Fruit fly (Drosophila melanogaster) whole organism, embryonic: ENCODE results near the gene CG10311.

Source experiments
- Antp ChIP-seq: fragments of 200-800 bp; sonication (Bioruptor generic); optimal IDR thresholded peaks from 3 replicates; lab custom pipeline; 2016; ENCODE audit warnings: missing biosample characterization, missing genetic modification characterization
- B-H1 ChIP-seq: fragments of 200-800 bp; sonication (Bioruptor generic); IDR thresholded peaks from 3 replicates; pipeline ENCODE4 v1.3.6; 2022; ENCODE audit warnings: missing biosample characterization, missing genetic modification characterization
- B-H2 ChIP-seq: fragments of 200-800 bp; sonication (Bioruptor generic); optimal IDR thresholded peaks from 2 replicates; lab custom pipeline; 2018; ENCODE audit warnings: missing biosample characterization, mild to moderate bottlenecking, missing genetic modification characterization
- CG10274 ChIP-seq: fragments of 200-800 bp; sonication (Bioruptor generic); optimal IDR thresholded peaks from 3 replicates; lab custom pipeline; 2017; ENCODE audit warnings: missing biosample characterization, mild to moderate bottlenecking, missing genetic modification characterization
- CG11723 ChIP-seq: fragments of 200-800 bp; sonication (Bioruptor generic); optimal IDR thresholded peaks from 2 replicates; lab custom pipeline; 2017; ENCODE audit warnings: missing biosample characterization, mild to moderate bottlenecking, missing genetic modification characterization
- CG12659 ChIP-seq: fragments of 200-800 bp; sonication (Bioruptor generic); optimal IDR thresholded peaks from 3 replicates; lab custom pipeline; 2017; ENCODE audit warnings: mild to moderate bottlenecking, missing biosample characterization, missing genetic modification reagents, missing genetic modification characterization
- CG13123 ChIP-seq: fragments of 200-800 bp; sonication (Bioruptor generic); optimal IDR thresholded peaks from 2 replicates; lab custom pipeline; 2016; ENCODE audit warnings: missing biosample characterization, missing genetic modification characterization
- CG1603 ChIP-seq: fragments of 200-800 bp; sonication (Bioruptor generic); optimal IDR thresholded peaks from 2 replicates; lab custom pipeline; 2019; ENCODE audit warnings: missing biosample characterization, mild to moderate bottlenecking, missing genetic modification characterization, moderate library complexity
- CG17385 ChIP-seq: fragments of 200-800 bp; sonication (Bioruptor generic); optimal IDR thresholded peaks from 3 replicates; lab custom pipeline; 2018; ENCODE audit warnings: missing biosample characterization, mild to moderate bottlenecking, missing genetic modification characterization
- CG17568 ChIP-seq: fragments of 200-800 bp; sonication (Bioruptor generic); optimal IDR thresholded peaks from 2 replicates; lab custom pipeline; 2018; ENCODE audit warnings: missing biosample characterization, mild to moderate bottlenecking, missing genetic modification characterization, moderate library complexity
- CG32767 ChIP-seq: fragments of 200-800 bp; sonication (Bioruptor generic); IDR thresholded peaks from 2 replicates; pipeline ENCODE4 v1.3.6; 2022; ENCODE audit warnings: missing biosample characterization, missing genetic modification characterization
- CG4404 ChIP-seq: fragments of 200-800 bp; sonication (Bioruptor generic); IDR thresholded peaks from 2 replicates; pipeline ENCODE4 v1.3.6; 2022; ENCODE audit warnings: missing biosample characterization, missing genetic modification characterization
- CG6683 ChIP-seq: fragments of 200-800 bp; sonication (Bioruptor generic); optimal IDR thresholded peaks from 2 replicates; lab custom pipeline; 2017; ENCODE audit warnings: missing biosample characterization, mild to moderate bottlenecking, missing genetic modification characterization, missing genetic modification reagents
- CG7372 ChIP-seq: fragments of 200-800 bp; sonication (Bioruptor generic); IDR thresholded peaks from 2 replicates; pipeline ENCODE4 v1.3.6; 2022; ENCODE audit warnings: missing biosample characterization, missing genetic modification characterization
- CG8478 ChIP-seq: fragments of >200 bp; optimal IDR thresholded peaks from 2 replicates; lab custom pipeline; 2018
- CG9215 ChIP-seq: fragments of 200-800 bp; sonication (Bioruptor generic); IDR thresholded peaks from 2 replicates; pipeline ENCODE4 v1.3.6; 2022; ENCODE audit warnings: missing biosample characterization, missing genetic modification characterization
- Camta ChIP-seq: fragments of 200-800 bp; sonication (Bioruptor generic); optimal IDR thresholded peaks from 2 replicates; lab custom pipeline; 2016; ENCODE audit warnings: missing biosample characterization, missing genetic modification characterization
- D ChIP-seq, 2 experiments: fragments of 200-800 bp in 1 of 2; fragments of >200 bp in 1 of 2; sonication (Bioruptor generic) in 1 of 2; optimal IDR thresholded peaks; 2 replicates in 1 of 2; 3 replicates in 1 of 2; lab custom pipeline; 2017; ENCODE audit warnings: mild to moderate bottlenecking in 1 of 2, missing biosample characterization in 1 of 2, missing genetic modification characterization in 1 of 2, missing genetic modification reagents in 1 of 2
- D19A ChIP-seq: fragments of 200-800 bp; optimal IDR thresholded peaks from 3 replicates; lab custom pipeline; 2019; ENCODE audit warnings: missing biosample characterization, mild to moderate bottlenecking, missing genetic modification characterization, moderate library complexity
- Dbx ChIP-seq: fragments of 200-800 bp; sonication (Bioruptor generic); IDR thresholded peaks from 3 replicates; pipeline ENCODE4 v1.3.6; 2022; ENCODE audit warnings: missing biosample characterization, missing genetic modification characterization
- Deaf1 ChIP-seq: fragments of 200-800 bp; optimal IDR thresholded peaks from 3 replicates; lab custom pipeline; 2019; ENCODE audit warnings: missing biosample characterization, mild to moderate bottlenecking, missing genetic modification characterization, moderate library complexity
- E2f1 ChIP-seq: fragments of 200-800 bp; sonication (Bioruptor generic); IDR thresholded peaks from 2 replicates; pipeline ENCODE4 v1.3.6; 2022; ENCODE audit warnings: missing biosample characterization, missing genetic modification characterization
- Ets65A ChIP-seq: fragments of 200-800 bp; sonication (Bioruptor generic); peaks from one replicate; lab custom pipeline; 2016; ENCODE audit warnings: missing biosample characterization, missing genetic modification characterization
- Hand ChIP-seq: fragments of 200-800 bp; sonication (Bioruptor generic); optimal IDR thresholded peaks from 2 replicates; lab custom pipeline; 2017; ENCODE audit warnings: mild to moderate bottlenecking, missing biosample characterization, missing genetic modification reagents, missing genetic modification characterization
- Hey ChIP-seq: fragments of 200-800 bp; sonication (Bioruptor generic); optimal IDR thresholded peaks from 3 replicates; lab custom pipeline; 2018; ENCODE audit warnings: missing biosample characterization, mild to moderate bottlenecking, missing genetic modification characterization
- Hr78 ChIP-seq, 2 experiments: fragments of 200-800 bp in 1 of 2; fragments of >200 bp in 1 of 2; sonication (Bioruptor generic) in 1 of 2; optimal IDR thresholded peaks; 2 replicates each; lab custom pipeline; 2017 to 2019; ENCODE audit warnings: missing biosample characterization in 2 of 2, missing genetic modification characterization in 2 of 2, mild to moderate bottlenecking in 1 of 2, moderate library complexity in 1 of 2
- Kr ChIP-seq: fragments of 200-800 bp; sonication (Bioruptor generic); optimal IDR thresholded peaks from 2 replicates; lab custom pipeline; 2017; ENCODE audit warnings: missing biosample characterization, mild to moderate bottlenecking, missing genetic modification characterization
- Mrtf ChIP-seq: fragments of 200-800 bp; sonication (Bioruptor generic); IDR thresholded peaks from 3 replicates; pipeline ENCODE4 v1.3.6; 2022; ENCODE audit warnings: missing biosample characterization, missing genetic modification characterization
- NC2α ChIP-seq: fragments of 200-800 bp; sonication (Bioruptor generic); optimal IDR thresholded peaks from 2 replicates; lab custom pipeline; 2016; ENCODE audit warnings: missing biosample characterization, missing genetic modification characterization
- Ravus ChIP-seq: fragments of 200-800 bp; sonication (Bioruptor generic); IDR thresholded peaks from 2 replicates; pipeline ENCODE4 v1.3.6; 2022; ENCODE audit warnings: missing biosample characterization, missing genetic modification characterization
- Sox100B ChIP-seq: fragments of 200-800 bp; sonication (Bioruptor generic); optimal IDR thresholded peaks from 3 replicates; lab custom pipeline; 2018; ENCODE audit warnings: missing biosample characterization, mild to moderate bottlenecking, missing genetic modification characterization
- Sox102F ChIP-seq: fragments of 200-800 bp; sonication (Bioruptor generic); optimal IDR thresholded peaks from 2 replicates; lab custom pipeline; 2018; ENCODE audit warnings: missing biosample characterization, mild to moderate bottlenecking, missing genetic modification characterization, moderate library complexity
- Sry-δ ChIP-seq: fragments of 200-800 bp; sonication (Bioruptor generic); optimal IDR thresholded peaks from 2 replicates; lab custom pipeline; 2016; ENCODE audit warnings: missing biosample characterization, missing genetic modification characterization
- btn ChIP-seq: fragments of 200-800 bp; sonication (Bioruptor generic); optimal IDR thresholded peaks from 2 replicates; lab custom pipeline; 2016; ENCODE audit warnings: missing biosample characterization, missing genetic modification characterization
- cato ChIP-seq: fragments of 200-800 bp; sonication (Bioruptor generic); optimal IDR thresholded peaks from 2 replicates; lab custom pipeline; 2016; ENCODE audit warnings: missing biosample characterization, missing genetic modification characterization, borderline replicate concordance
- crp ChIP-seq, 2 experiments: fragments of 200-800 bp; sonication (Bioruptor generic); optimal IDR thresholded peaks; 2 replicates in 1 of 2; 3 replicates in 1 of 2; lab custom pipeline; 2017; ENCODE audit warnings: missing biosample characterization in 2 of 2, missing genetic modification characterization in 2 of 2, mild to moderate bottlenecking in 1 of 2, moderate library complexity in 1 of 2
- emc ChIP-seq: fragments of 200-800 bp; sonication (Bioruptor generic); optimal IDR thresholded peaks from 2 replicates; lab custom pipeline; 2016; ENCODE audit warnings: missing biosample characterization, missing genetic modification characterization
- en ChIP-seq: fragments of 200-800 bp; sonication (Bioruptor generic); optimal IDR thresholded peaks from 2 replicates; lab custom pipeline; 2016; ENCODE audit warnings: missing biosample characterization, missing genetic modification characterization
- fd64A ChIP-seq: fragments of 200-800 bp; sonication (Bioruptor generic); optimal IDR thresholded peaks from 3 replicates; lab custom pipeline; 2018; ENCODE audit warnings: missing biosample characterization, mild to moderate bottlenecking, missing genetic modification characterization
- grau ChIP-seq: fragments of 200-800 bp; optimal IDR thresholded peaks from 3 replicates; lab custom pipeline; 2019; ENCODE audit warnings: missing biosample characterization, mild to moderate bottlenecking, missing genetic modification characterization, moderate library complexity
- gsb ChIP-seq: fragments of 200-800 bp; sonication (Bioruptor generic); IDR thresholded peaks from 2 replicates; pipeline ENCODE4 v1.3.6; 2022; ENCODE audit warnings: missing biosample characterization, missing genetic modification characterization
- gsb-n ChIP-seq: fragments of 200-800 bp; sonication (Bioruptor generic); optimal IDR thresholded peaks from 3 replicates; lab custom pipeline; 2018; ENCODE audit warnings: missing biosample characterization, mild to moderate bottlenecking, missing genetic modification characterization
- hth ChIP-seq: fragments of >200 bp; optimal IDR thresholded peaks from 2 replicates; lab custom pipeline; 2017; ENCODE audit warnings: inconsistent platforms
- jumu ChIP-seq: fragments of 200-800 bp; sonication (Bioruptor generic); optimal IDR thresholded peaks from 3 replicates; lab custom pipeline; 2016; ENCODE audit warnings: missing biosample characterization, missing genetic modification characterization
- ken ChIP-seq: fragments of 200-800 bp; sonication (Bioruptor generic); IDR thresholded peaks from 3 replicates; pipeline ENCODE4 v1.3.6; 2022; ENCODE audit warnings: missing biosample characterization, missing genetic modification characterization
- nom ChIP-seq: fragments of 200-800 bp; sonication (Bioruptor generic); optimal IDR thresholded peaks from 2 replicates; lab custom pipeline; 2017; ENCODE audit warnings: missing biosample characterization, missing genetic modification characterization, mild to moderate bottlenecking, moderate library complexity, missing genetic modification reagents
- otp ChIP-seq: fragments of 200-800 bp; sonication (Bioruptor generic); IDR thresholded peaks from 3 replicates; pipeline ENCODE4, ENCODE4 v1.3.6; 2022; ENCODE audit warnings: missing biosample characterization, missing genetic modification characterization
- repo ChIP-seq: fragments of 200-800 bp; sonication (Bioruptor generic); optimal IDR thresholded peaks from 2 replicates; lab custom pipeline; 2016; ENCODE audit warnings: missing biosample characterization, missing genetic modification characterization
- ttk ChIP-seq: fragments of 200-800 bp; sonication (Bioruptor generic); IDR thresholded peaks from 2 replicates; pipeline ENCODE4 v2.1.2; 2022; ENCODE audit warnings: missing biosample characterization, missing genetic modification characterization
- usp ChIP-seq: fragments of >200 bp; optimal IDR thresholded peaks from 2 replicates; lab custom pipeline; 2017; ENCODE audit warnings: missing biosample characterization, missing genetic modification characterization
- wdn ChIP-seq: fragments of 200-800 bp; sonication (Bioruptor generic); IDR thresholded peaks from 2 replicates; pipeline ENCODE4 v1.3.6; 2022; ENCODE audit warnings: missing biosample characterization, missing genetic modification characterization

Gene CG10311

dm6 chr3R:16331809-16332343 lies 24.9 kb downstream of the CG10311 start (continued):
- peak; percentile 60 for TF ChIP-seq nom
- peak; percentile 55; the same call in 1 of the 2 replicates for TF ChIP-seq E2f1 (GFP tag; lab: Robert Waterston, UW)
- TF ChIP-seq btn (GFP tag; lab: Kevin White, UChicago): peak; percentile 53
- TF ChIP-seq D19A (tag; lab: Kevin White, UChicago): no peak
- TF ChIP-seq Antp: peak; percentile 8
- TF ChIP-seq Dbx: peak; percentile 50; the same call in 1 of the 3 replicates
- TF ChIP-seq jumu (GFP tag; lab: Kevin White, UChicago): peak; percentile 28
- no peak for TF ChIP-seq Ravus (GFP tag; lab: Robert Waterston, UW)
- peak; percentile 71 for TF ChIP-seq NC2α (GFP tag; lab: Kevin White, UChicago)
- TF ChIP-seq CG17568 (GFP tag; lab: Kevin White, UChicago): peak; percentile 87
- peak; percentile 45; the same call in 1 of the 2 replicates for TF ChIP-seq wdn
- no peak for TF ChIP-seq Mrtf (GFP tag; lab: Robert Waterston, UW)
- TF ChIP-seq ttk: no peak
- peak; percentile 77 for TF ChIP-seq CG11723 (GFP tag; lab: Kevin White, UChicago)
- peak; percentile 44 for TF ChIP-seq CG17385 (GFP tag; lab: Kevin White, UChicago)
- peak; percentile 80 for TF ChIP-seq CG1603 (tag; lab: Kevin White, UChicago)
- no peak for TF ChIP-seq repo (GFP tag; lab: Kevin White, UChicago)
- TF ChIP-seq emc (GFP tag; lab: Kevin White, UChicago): no peak
- peak; percentile 80 for TF ChIP-seq otp (GFP tag; lab: Robert Waterston, UW)
- TF ChIP-seq gsb (GFP tag; lab: Robert Waterston, UW): peak; percentile 63
- no peak for TF ChIP-seq usp (GFP tag; lab: Kevin White, UChicago)
- peak; percentile 37 for TF ChIP-seq B-H2 (GFP tag; lab: Kevin White, UChicago)
- TF ChIP-seq Kr (GFP tag; lab: Kevin White, UChicago): no peak
- TF ChIP-seq CG9215 (GFP tag; lab: Robert Waterston, UW): no peak
- TF ChIP-seq Hr78 (GFP tag; optimal IDR thresholded peaks at IDR 0.05; lab: Kevin White, UChicago): peak in 1 of 2 experiments; percentile 32
- no peak for TF ChIP-seq Hand (GFP tag; lab: Kevin White, UChicago)
- peak; percentile 42 for TF ChIP-seq CG10274 (GFP tag; lab: Kevin White, UChicago)
- no peak for TF ChIP-seq B-H1 (GFP tag; lab: Robert Waterston, UW)
- peak; percentile 70 for TF ChIP-seq Camta (GFP tag; lab: Kevin White, UChicago)
- TF ChIP-seq CG13123 (GFP tag; lab: Kevin White, UChicago): peak; percentile 81
- no peak for TF ChIP-seq Deaf1 (tag; lab: Kevin White, UChicago)
- peak; percentile 60 for TF ChIP-seq gsb-n (tag; lab: Kevin White, UChicago)
- peak; percentile 70 for TF ChIP-seq fd64A (GFP tag; lab: Kevin White, UChicago)
- peak; percentile 38 for TF ChIP-seq grau (tag; lab: Kevin White, UChicago)
- no peak for TF ChIP-seq D (optimal IDR thresholded peaks at IDR 0.05; lab: Kevin White, UChicago)
- peak; percentile 55 for TF ChIP-seq D (GFP tag; optimal IDR thresholded peaks at IDR 0.05; lab: Kevin White, UChicago)
- TF ChIP-seq Hey (tag; lab: Kevin White, UChicago): peak; percentile 70
- no peak for TF ChIP-seq ken (GFP tag; lab: Robert Waterston, UW)
- no peak for TF ChIP-seq en (GFP tag; lab: Kevin White, UChicago)
- no peak for TF ChIP-seq CG8478 (lab: Kevin White, UChicago)
- TF ChIP-seq CG7372: no peak
- no peak for TF ChIP-seq hth (lab: Kevin White, UChicago)
- TF ChIP-seq Sox102F (GFP tag; lab: Kevin White, UChicago): peak; percentile 10
- 0 out of 2 replicates have a peak, but pooled peaks have one; percentile 31 for TF ChIP-seq CG32767 (GFP tag; lab: Robert Waterston, UW)
- peak; percentile 35 for TF ChIP-seq Sox100B (GFP tag; lab: Kevin White, UChicago)
- no peak for TF ChIP-seq Sry-δ
- TF ChIP-seq crp (GFP tag; optimal IDR thresholded peaks at IDR 0.05; lab: Kevin White, UChicago): peak in 1 of 2 experiments; percentile 17
- TF ChIP-seq cato (GFP tag; lab: Kevin White, UChicago): peak; percentile 62
- TF ChIP-seq Ets65A (GFP tag; lab: Kevin White, UChicago): no peak
- peak; percentile 74 for TF ChIP-seq CG12659
- TF ChIP-seq CG6683 (GFP tag; lab: Kevin White, UChicago): no peak
- no peak for TF ChIP-seq CG4404
